Fruit fly (Drosophila melanogaster) whole organism, prepupa: Measurements from ENCODE around the gene Tsp26A.

ENCODE experiments used
- CG10631 ChIP-seq: fragments of 200-800 bp; sonication (Bioruptor generic); optimal IDR thresholded peaks from 2 replicates; lab custom pipeline; 2016; ENCODE audit warnings: missing biosample characterization, missing genetic modification characterization
- CG10669 ChIP-seq: fragments of 200-800 bp; sonication (Bioruptor generic); optimal IDR thresholded peaks from 3 replicates; lab custom pipeline; 2018; ENCODE audit warnings: missing biosample characterization, mild to moderate bottlenecking, missing genetic modification characterization, moderate library complexity
- CG15336 ChIP-seq: fragments of 200-800 bp; sonication (Bioruptor generic); IDR thresholded peaks from 2 replicates; pipeline ENCODE4 v1.3.6; 2022; ENCODE audit warnings: missing biosample characterization, missing genetic modification characterization
- CG31627 ChIP-seq: fragments of 200-800 bp; sonication (Bioruptor generic); optimal IDR thresholded peaks from 3 replicates; lab custom pipeline; 2016; ENCODE audit warnings: missing biosample characterization, missing genetic modification characterization
- CG32006 ChIP-seq: fragments of 200-800 bp; sonication (Bioruptor generic); optimal IDR thresholded peaks from 3 replicates; lab custom pipeline; 2017; ENCODE audit warnings: missing biosample characterization, mild to moderate bottlenecking, missing genetic modification characterization
- CG34406 ChIP-seq: fragments of 200-800 bp; sonication (Bioruptor generic); optimal IDR thresholded peaks from 3 replicates; lab custom pipeline; 2016; ENCODE audit warnings: missing biosample characterization, missing genetic modification characterization
- CG3919 ChIP-seq: fragments of 200-800 bp; sonication (Bioruptor generic); optimal IDR thresholded peaks from 3 replicates; lab custom pipeline; 2016; ENCODE audit warnings: missing biosample characterization, missing genetic modification characterization
- CG6792 ChIP-seq: fragments of 200-800 bp; sonication (Bioruptor generic); optimal IDR thresholded peaks from 3 replicates; lab custom pipeline; 2016; ENCODE audit warnings: missing biosample characterization, missing genetic modification characterization
- CG6854 ChIP-seq: fragments of 200-800 bp; sonication (Bioruptor generic); optimal IDR thresholded peaks from 2 replicates; lab custom pipeline; 2017; ENCODE audit warnings: missing biosample characterization, mild to moderate bottlenecking, missing genetic modification characterization
- CG8119 ChIP-seq: fragments of 200-800 bp; sonication (Bioruptor generic); IDR thresholded peaks from 3 replicates; pipeline ENCODE4 v1.3.6; 2022; ENCODE audit warnings: missing biosample characterization, missing genetic modification characterization
- CG8319 ChIP-seq: fragments of 200-800 bp; sonication (Bioruptor generic); optimal IDR thresholded peaks from 3 replicates; lab custom pipeline; 2016; ENCODE audit warnings: missing biosample characterization, missing genetic modification characterization
- CG8632 ChIP-seq: fragments of 200-800 bp; sonication (Bioruptor generic); optimal IDR thresholded peaks from 3 replicates; lab custom pipeline; 2016; ENCODE audit warnings: missing biosample characterization, missing genetic modification characterization
- CG9139 ChIP-seq: fragments of 200-800 bp; sonication (Bioruptor generic); optimal IDR thresholded peaks from 3 replicates; lab custom pipeline; 2017; ENCODE audit warnings: missing biosample characterization, mild to moderate bottlenecking, missing genetic modification characterization
- Eip78C ChIP-seq: fragments of 200-800 bp; sonication (Bioruptor generic); peaks from one replicate; lab custom pipeline; 2016; ENCODE audit warnings: missing biosample characterization, missing genetic modification characterization
- Ets21C ChIP-seq: fragments of 200-800 bp; sonication (Bioruptor generic); optimal IDR thresholded peaks from 3 replicates; lab custom pipeline; 2016; ENCODE audit warnings: missing biosample characterization, missing genetic modification characterization
- Ets96B ChIP-seq: fragments of 200-800 bp; optimal IDR thresholded peaks from 2 replicates; lab custom pipeline; 2019; ENCODE audit warnings: missing biosample characterization, mild to moderate bottlenecking, missing genetic modification characterization, moderate library complexity
- Hr39 ChIP-seq: fragments of 200-800 bp; sonication (Bioruptor generic); optimal IDR thresholded peaks from 2 replicates; lab custom pipeline; 2016; ENCODE audit warnings: missing biosample characterization, missing genetic modification characterization
- Lpt ChIP-seq: fragments of 200-800 bp; sonication (Bioruptor generic); optimal IDR thresholded peaks from 3 replicates; lab custom pipeline; 2016; ENCODE audit warnings: missing biosample characterization, missing genetic modification characterization
- Met ChIP-seq: fragments of 200-800 bp; sonication (Bioruptor generic); optimal IDR thresholded peaks from 3 replicates; lab custom pipeline; 2016; ENCODE audit warnings: missing biosample characterization, missing genetic modification characterization
- OdsH ChIP-seq: fragments of 200-800 bp; sonication (Bioruptor generic); optimal IDR thresholded peaks from 3 replicates; lab custom pipeline; 2016; ENCODE audit warnings: missing biosample characterization, missing genetic modification characterization
- Sox102F ChIP-seq: fragments of 200-800 bp; sonication (Bioruptor generic); optimal IDR thresholded peaks from 2 replicates; lab custom pipeline; 2016; ENCODE audit warnings: missing biosample characterization, mild to moderate bottlenecking, missing genetic modification characterization
- acj6 ChIP-seq: fragments of 200-800 bp; sonication (Bioruptor generic); optimal IDR thresholded peaks from 3 replicates; lab custom pipeline; 2016; ENCODE audit warnings: missing biosample characterization, missing genetic modification characterization
- dsx ChIP-seq: fragments of 200-800 bp; optimal IDR thresholded peaks from 3 replicates; lab custom pipeline; 2019; ENCODE audit warnings: missing biosample characterization, mild to moderate bottlenecking, missing genetic modification characterization, moderate library complexity; ENCODE audit not compliant: poor library complexity, severe bottlenecking
- eg ChIP-seq: fragments of 200-800 bp; sonication (Bioruptor generic); IDR thresholded peaks from 3 replicates; pipeline ENCODE4 v1.3.6; 2022; ENCODE audit warnings: missing biosample characterization, missing genetic modification characterization
- esn ChIP-seq: fragments of 200-800 bp; sonication (Bioruptor generic); optimal IDR thresholded peaks from 2 replicates; lab custom pipeline; 2016; ENCODE audit warnings: missing biosample characterization, mild to moderate bottlenecking, missing genetic modification characterization, moderate library complexity
- fd85E ChIP-seq: fragments of 200-800 bp; sonication (Bioruptor generic); optimal IDR thresholded peaks from 3 replicates; lab custom pipeline; 2016; ENCODE audit warnings: missing biosample characterization, missing genetic modification characterization
- fkh ChIP-seq: fragments of 200-800 bp; sonication (Bioruptor generic); optimal IDR thresholded peaks from 3 replicates; lab custom pipeline; 2017; ENCODE audit warnings: missing biosample characterization, mild to moderate bottlenecking, missing genetic modification characterization, moderate library complexity
- net ChIP-seq: fragments of 200-800 bp; sonication (Bioruptor generic); optimal IDR thresholded peaks from 3 replicates; lab custom pipeline; 2016; ENCODE audit warnings: missing biosample characterization, missing genetic modification characterization
- pdm3 ChIP-seq: fragments of 200-800 bp; sonication (Bioruptor generic); optimal IDR thresholded peaks from 3 replicates; lab custom pipeline; 2016; ENCODE audit warnings: missing biosample characterization, missing genetic modification characterization
- spab ChIP-seq: fragments of 200-800 bp; sonication (Bioruptor generic); optimal IDR thresholded peaks from 2 replicates; lab custom pipeline; 2017; ENCODE audit warnings: missing biosample characterization, mild to moderate bottlenecking, missing genetic modification characterization, missing genetic modification reagents
- ss ChIP-seq, 2 experiments: fragments of 200-800 bp; sonication (Bioruptor generic); optimal IDR thresholded peaks; 2 replicates in 1 of 2; 3 replicates in 1 of 2; lab custom pipeline; 2017 to 2018; ENCODE audit warnings: mild to moderate bottlenecking in 2 of 2, missing biosample characterization in 2 of 2, missing genetic modification characterization in 2 of 2, moderate library complexity in 1 of 2
- svp ChIP-seq: fragments of 200-800 bp; sonication (Bioruptor generic); peaks from one replicate; lab custom pipeline; 2016; ENCODE audit warnings: missing biosample characterization, missing genetic modification characterization
- topi ChIP-seq: fragments of 200-800 bp; sonication (Bioruptor generic); optimal IDR thresholded peaks from 3 replicates; lab custom pipeline; 2016; ENCODE audit warnings: missing biosample characterization, missing genetic modification characterization

The Tsp26A gene

dm6 chr2L:5972005-5972404 is 28.0 kb upstream of the Tsp26A start (continued):
- no peak for TF ChIP-seq ss (GFP tag; optimal IDR thresholded peaks at IDR 0.05; lab: Kevin White, UChicago)
- TF ChIP-seq Ets96B (tag; lab: Kevin White, UChicago), result no peak
- TF ChIP-seq CG31627 (GFP tag; lab: Kevin White, UChicago), result peak; percentile 52
- no peak for TF ChIP-seq CG9139 (GFP tag; lab: Kevin White, UChicago)
- TF ChIP-seq CG6792 (GFP tag; lab: Kevin White, UChicago), result no peak

dm6 chr2L:5972588-5973236 is 27.3 kb upstream of the Tsp26A start:
- TF ChIP-seq CG6854 (GFP tag; lab: Kevin White, UChicago) (no peak), Eip78C (GFP tag; lab: Kevin White, UChicago) (peak; percentile 39)

dm6 chr2L:5974122-5974521 is 25.9 kb upstream of the Tsp26A start:
- TF ChIP-seq ss (GFP tag; optimal IDR thresholded peaks at IDR 0.05; lab: Kevin White, UChicago) (peak in 1 of 2 experiments; percentile 16), spab (peak; percentile 6), CG6792 (GFP tag; lab: Kevin White, UChicago) (no peak), topi (GFP tag; lab: Kevin White, UChicago) (no peak), CG34406 (GFP tag; lab: Kevin White, UChicago) (no peak), esn (GFP tag; lab: Kevin White, UChicago) (no peak), Sox102F (GFP tag; lab: Kevin White, UChicago) (no peak), fkh (GFP tag; lab: Kevin White, UChicago) (peak; percentile 95), Met (GFP tag; lab: Kevin White, UChicago) (no peak), acj6 (no peak), Hr39 (GFP tag; lab: Kevin White, UChicago) (no peak), CG8632 (GFP tag; lab: Kevin White, UChicago) (no peak), CG3919 (GFP tag; lab: Kevin White, UChicago) (no peak), net (GFP tag; lab: Kevin White, UChicago) (no peak), Lpt (GFP tag; lab: Kevin White, UChicago) (no peak), Ets21C (no peak), svp (peak; percentile 85), pdm3 (no peak), OdsH (GFP tag; lab: Kevin White, UChicago) (no peak), CG10669 (GFP tag; lab: Kevin White, UChicago) (no peak), Eip78C (GFP tag; lab: Kevin White, UChicago) (peak; percentile 56), CG32006 (no peak), eg (GFP tag; lab: Robert Waterston, UW) (no peak)

- TF ChIP-seq CG8119 (GFP tag; lab: Robert Waterston, UW) (0 out of 3 replicates have a peak, but pooled peaks have one; percentile 18), CG15336 (GFP tag; lab: Robert Waterston, UW) (peak; percentile 13; the same call in 1 of the 2 replicates), fkh (GFP tag; lab: Kevin White, UChicago) (peak; percentile 50), CG8319 (GFP tag; lab: Kevin White, UChicago) (no peak), eg (GFP tag; lab: Robert Waterston, UW) (peak; percentile 38; the same call in 2 of the 3 replicates), svp (peak; percentile 72), CG6792 (GFP tag; lab: Kevin White, UChicago) (no peak), fd85E (GFP tag; lab: Kevin White, UChicago) (no peak), dsx (GFP tag; lab: Kevin White, UChicago) (peak; percentile 26), CG10631 (GFP tag; lab: Kevin White, UChicago) (no peak)
Measured at dm6 chr2L:5975025-5975539, 24.9 kb upstream of the Tsp26A start.
